Fruit fly (Drosophila melanogaster) Kc167 (cell line): ENCODE measurements around the gene TotM.

Experiments used
- Myc ChIP-seq: fragments of >200 bp; optimal IDR thresholded peaks from 2 replicates; lab custom pipeline; 2017; ENCODE audit warnings: missing external identifiers
- h ChIP-seq: fragments of >200 bp; optimal IDR thresholded peaks from 3 replicates; lab custom pipeline; 2018; ENCODE audit warnings: missing external identifiers
- insv ChIP-seq: fragments of >200 bp; optimal IDR thresholded peaks from 3 replicates; lab custom pipeline; 2018; ENCODE audit warnings: missing external identifiers
- psq ChIP-seq: fragments of >200 bp; optimal IDR thresholded peaks from 2 replicates; lab custom pipeline; 2017; ENCODE audit warnings: missing external identifiers
- ttk ChIP-seq: sonication (Bioruptor generic); optimal IDR thresholded peaks from 2 replicates; lab custom pipeline; 2017; ENCODE audit warnings: missing external identifiers

DNA sequence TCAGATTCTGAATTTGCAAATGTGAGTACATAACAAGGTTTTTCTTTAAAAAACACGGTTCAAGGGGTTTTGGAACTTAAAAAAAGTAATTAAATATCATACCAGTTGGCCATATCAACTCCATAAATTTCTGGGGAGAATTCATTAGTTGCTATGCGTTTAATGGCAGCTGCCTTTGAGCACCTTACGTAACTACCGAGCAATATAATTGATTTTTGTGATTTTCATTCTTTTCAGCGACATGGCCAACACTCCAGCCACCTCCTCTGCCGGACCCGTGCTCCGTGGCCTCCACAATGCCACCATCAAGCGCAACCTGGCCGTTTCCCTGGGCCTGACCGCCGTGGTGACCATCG, 2.4 kb upstream of the TotM start:
- no peak for TF ChIP-seq psq (lab: Kevin White, UChicago)
- TF ChIP-seq h (lab: Kevin White, UChicago): no peak
- TF ChIP-seq insv (lab: Kevin White, UChicago): no peak
- TF ChIP-seq Myc (lab: Kevin White, UChicago): no peak
- TF ChIP-seq ttk (lab: Kevin White, UChicago): no peak
